Worm (Caenorhabditis elegans) whole organism, L3 larva: ENCODE measurements around the gene lgc-44.

ENCODE experiments used
- R02D3.7 ChIP-seq: fragments of 150-350 bp; optimal IDR thresholded peaks from 2 replicates; lab custom pipeline; 2014; ENCODE audit warnings: missing biosample characterization, missing genetic modification characterization
- aly-2 ChIP-seq: fragments of 150-350 bp; optimal IDR thresholded peaks from 2 replicates; lab custom pipeline; 2014; ENCODE audit warnings: missing biosample characterization, missing genetic modification characterization
- ama-1 ChIP-seq: fragments of 150-350 bp; optimal IDR thresholded peaks from 2 replicates; lab custom pipeline; 2018
- ceh-16 ChIP-seq: sonication (generic microtip); optimal IDR thresholded peaks from 2 replicates; lab custom pipeline; 2017; ENCODE audit warnings: missing biosample characterization, missing genetic modification characterization
- ceh-82 ChIP-seq: fragments of 150-350 bp; optimal IDR thresholded peaks from 2 replicates; lab custom pipeline; 2014; ENCODE audit warnings: missing biosample characterization, missing genetic modification characterization
- ceh-9 ChIP-seq: sonication (generic microtip); optimal IDR thresholded peaks from 2 replicates; lab custom pipeline; 2018; ENCODE audit warnings: missing biosample characterization, missing genetic modification characterization
- daf-12 ChIP-seq: fragments of 150-350 bp; optimal IDR thresholded peaks from 2 replicates; lab custom pipeline; 2014; ENCODE audit warnings: missing biosample characterization, missing genetic modification reagents, missing genetic modification characterization
- egl-27 ChIP-seq: sonication (generic microtip); optimal IDR thresholded peaks from 4 replicates; lab custom pipeline; 2017; ENCODE audit warnings: missing biosample characterization, missing genetic modification reagents, missing genetic modification characterization
- elt-2 ChIP-seq: sonication (generic microtip); optimal IDR thresholded peaks from 2 replicates; lab custom pipeline; 2016; ENCODE audit warnings: missing genetic modification reagents, mild to moderate bottlenecking, missing genetic modification characterization, missing compliant biosample characterization
- fkh-10 ChIP-seq: sonication (generic microtip); optimal IDR thresholded peaks from 2 replicates; lab custom pipeline; 2017; ENCODE audit warnings: missing biosample characterization, missing genetic modification reagents, missing genetic modification characterization
- fkh-2 ChIP-seq: fragments of 150-350 bp; optimal IDR thresholded peaks from 2 replicates; lab custom pipeline; 2014; ENCODE audit warnings: missing biosample characterization, missing genetic modification reagents, missing genetic modification characterization
- fos-1 ChIP-seq: fragments of 150-350 bp; optimal IDR thresholded peaks from 2 replicates; lab custom pipeline; 2014; ENCODE audit warnings: missing biosample characterization, missing genetic modification characterization
- hmg-11 ChIP-seq: sonication (generic microtip); optimal IDR thresholded peaks from 2 replicates; lab custom pipeline; 2016; ENCODE audit warnings: missing genetic modification characterization, missing compliant biosample characterization
- jun-1 ChIP-seq: fragments of 150-350 bp; optimal IDR thresholded peaks from 2 replicates; lab custom pipeline; 2014; ENCODE audit warnings: missing biosample characterization, missing genetic modification reagents, missing genetic modification characterization
- lin-15B ChIP-seq: fragments of 150-350 bp; optimal IDR thresholded peaks from 2 replicates; lab custom pipeline; 2014; ENCODE audit warnings: missing biosample characterization, missing genetic modification characterization
- lin-39 ChIP-seq: fragments of 150-350 bp; optimal IDR thresholded peaks from 2 replicates; lab custom pipeline; 2018; ENCODE audit warnings: missing biosample characterization, missing genetic modification reagents, missing genetic modification characterization
- lsy-12 ChIP-seq: sonication (generic microtip); optimal IDR thresholded peaks from 2 replicates; lab custom pipeline; 2016; ENCODE audit warnings: mild to moderate bottlenecking, missing genetic modification characterization, missing compliant biosample characterization
- mml-1 ChIP-seq: fragments of 150-350 bp; sonication (generic microtip); optimal IDR thresholded peaks from 3 replicates; lab custom pipeline; 2014; ENCODE audit warnings: missing biosample characterization, missing genetic modification characterization
- nhr-11 ChIP-seq: fragments of 150-350 bp; optimal IDR thresholded peaks from 2 replicates; lab custom pipeline; 2014; ENCODE audit warnings: missing biosample characterization, missing genetic modification characterization
- nhr-12 ChIP-seq: fragments of 150-350 bp; optimal IDR thresholded peaks from 2 replicates; lab custom pipeline; 2014; ENCODE audit warnings: missing biosample characterization, missing genetic modification characterization
- nhr-23 ChIP-seq: fragments of 150-350 bp; optimal IDR thresholded peaks from 2 replicates; lab custom pipeline; 2014; ENCODE audit warnings: missing biosample characterization, missing genetic modification reagents, missing genetic modification characterization
- nhr-25 ChIP-seq: sonication (generic microtip); optimal IDR thresholded peaks from 2 replicates; lab custom pipeline; 2017; ENCODE audit warnings: missing biosample characterization, missing genetic modification characterization
- nhr-28 ChIP-seq: fragments of 150-350 bp; optimal IDR thresholded peaks from 2 replicates; lab custom pipeline; 2014; ENCODE audit warnings: missing biosample characterization, missing genetic modification characterization
- nhr-67 ChIP-seq: fragments of 150-350 bp; optimal IDR thresholded peaks from 2 replicates; lab custom pipeline; 2014; ENCODE audit warnings: missing biosample characterization, missing genetic modification characterization
- nhr-76 ChIP-seq: fragments of 150-350 bp; sonication (generic microtip); optimal IDR thresholded peaks from 5 replicates; lab custom pipeline; 2014; ENCODE audit warnings: missing biosample characterization, missing genetic modification characterization
- nhr-77 ChIP-seq: fragments of 150-350 bp; optimal IDR thresholded peaks from 2 replicates; lab custom pipeline; 2014; ENCODE audit warnings: missing biosample characterization, missing genetic modification characterization
- pha-4 ChIP-seq: fragments of 150-350 bp; optimal IDR thresholded peaks from 2 replicates; lab custom pipeline; 2014; ENCODE audit warnings: missing biosample characterization, missing genetic modification reagents, missing genetic modification characterization
- pqm-1 ChIP-seq: fragments of 150-350 bp; optimal IDR thresholded peaks from 2 replicates; lab custom pipeline; 2017; ENCODE audit warnings: missing biosample characterization, missing genetic modification characterization, inconsistent platforms
- sea-2 ChIP-seq: fragments of 150-350 bp; sonication (generic microtip); optimal IDR thresholded peaks from 4 replicates; lab custom pipeline; 2014; ENCODE audit warnings: missing biosample characterization, missing genetic modification reagents, missing genetic modification characterization
- tbx-2 ChIP-seq: sonication (generic microtip); optimal IDR thresholded peaks from 2 replicates; lab custom pipeline; 2016; ENCODE audit warnings: mild to moderate bottlenecking, missing genetic modification characterization, missing compliant biosample characterization
- unc-39 ChIP-seq: sonication (generic microtip); optimal IDR thresholded peaks from 4 replicates; lab custom pipeline; 2017; ENCODE audit warnings: missing biosample characterization, missing genetic modification characterization
- unc-62 ChIP-seq: fragments of 150-350 bp; sonication (generic microtip); optimal IDR thresholded peaks from 4 replicates; lab custom pipeline; 2014; ENCODE audit warnings: missing biosample characterization, missing genetic modification reagents, missing genetic modification characterization
- ztf-11 ChIP-seq: fragments of 150-350 bp; optimal IDR thresholded peaks from 2 replicates; lab custom pipeline; 2014; ENCODE audit warnings: missing biosample characterization, missing genetic modification characterization

Gene lgc-44

DNA sequence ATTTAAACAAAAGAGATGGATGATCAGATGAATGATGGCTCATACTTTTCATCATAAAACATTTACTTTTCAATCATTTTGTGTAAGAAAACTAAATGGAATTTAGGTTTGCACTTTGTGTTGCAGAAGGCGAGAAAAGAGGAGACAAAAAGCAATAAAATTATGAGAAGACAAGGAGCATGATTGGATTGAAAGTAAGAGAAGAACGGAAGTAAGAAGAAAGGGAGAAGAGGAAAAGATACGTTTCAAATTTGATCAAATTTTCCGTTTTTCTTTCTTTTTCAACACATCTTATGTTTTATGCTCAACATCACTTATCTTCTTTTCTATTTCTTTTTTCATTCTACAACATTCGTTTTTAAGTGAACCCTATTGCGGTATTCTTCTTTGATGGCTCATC is 32.3 kb upstream of the lgc-44 start:
- TF ChIP-seq fkh-10 (GFP tag; lab: Kevin White, UChicago) (peak; percentile 86), pqm-1 (no peak)
- TF ChIP-seq, all 47 proteins: peak for 1

DNA sequence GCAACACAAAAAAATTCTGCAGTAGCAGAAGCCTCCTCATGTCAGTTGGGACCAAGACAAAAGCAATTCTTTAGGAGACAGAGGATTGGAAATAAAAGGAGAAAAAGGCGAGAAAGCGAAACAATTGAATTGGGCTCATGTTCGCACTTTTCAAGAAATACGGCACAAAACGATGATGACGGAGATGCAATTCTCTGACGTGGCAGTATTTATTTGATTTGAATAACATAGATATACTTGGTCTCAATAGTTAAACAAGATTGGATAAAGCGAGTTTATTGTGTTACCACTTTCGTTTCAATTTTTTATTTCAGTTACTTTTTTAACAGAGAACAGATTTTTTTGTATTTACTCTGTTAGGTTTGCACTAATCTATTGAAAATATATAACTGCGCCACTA is 25.1 kb upstream of the lgc-44 start:
- TF ChIP-seq ama-1 (lab: Kevin White, UChicago) (no peak), fkh-10 (GFP tag; lab: Kevin White, UChicago) (peak; percentile 84)

DNA sequence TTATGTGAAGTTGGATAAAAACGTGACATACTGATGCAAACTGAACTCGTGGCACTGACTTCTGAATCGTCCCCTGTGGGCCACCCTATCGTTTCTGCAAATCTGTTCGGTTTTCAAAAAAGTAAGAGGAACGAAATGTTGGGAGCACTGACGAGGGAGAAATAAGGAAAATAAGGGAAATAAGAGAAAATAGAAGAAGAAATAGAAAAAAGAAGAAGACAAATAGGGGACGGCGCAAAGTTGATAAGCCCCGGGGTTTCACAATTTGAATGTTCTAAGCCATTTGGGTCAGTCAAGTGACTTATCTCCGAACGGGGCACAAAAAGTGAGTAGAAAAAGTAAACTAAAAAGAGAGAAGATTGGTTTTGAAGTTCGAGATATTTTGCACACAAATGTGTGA is 23.2 kb upstream of the lgc-44 start, which contains the start of gene W05E10.5:
TSS of gene W05E10.5 (minus strand) at position 101 of the 400 bp plus-strand sequence.
- TF ChIP-seq ceh-16 (tag; lab: Kevin White, UChicago) = no peak
- no peak for TF ChIP-seq unc-39 (tag; lab: Kevin White, UChicago)
- TF ChIP-seq egl-27 (tag; lab: Kevin White, UChicago) = no peak
- no peak for TF ChIP-seq R02D3.7
- no peak for TF ChIP-seq ceh-82 (tag; lab: Kevin White, UChicago)
- TF ChIP-seq nhr-76 = no peak
- TF ChIP-seq ceh-9 (tag; lab: Kevin White, UChicago) = no peak
- TF ChIP-seq lin-15B (tag; lab: Kevin White, UChicago) = no peak
- no peak for TF ChIP-seq pha-4 (tag; lab: Kevin White, UChicago)
- TF ChIP-seq mml-1 (tag; lab: Kevin White, UChicago) = no peak
- no peak for TF ChIP-seq aly-2 (tag; lab: Kevin White, UChicago)
- TF ChIP-seq sea-2 (GFP tag; lab: Kevin White, UChicago) = no peak
- TF ChIP-seq ama-1 (lab: Kevin White, UChicago) = no peak
- TF ChIP-seq nhr-11 = no peak
- no peak for TF ChIP-seq daf-12 (tag; lab: Kevin White, UChicago)
- no peak for TF ChIP-seq lin-39
- no peak for TF ChIP-seq nhr-28 (tag; lab: Kevin White, UChicago)
- TF ChIP-seq unc-62 (GFP tag; lab: Kevin White, UChicago) = no peak
- no peak for TF ChIP-seq jun-1 (tag; lab: Kevin White, UChicago)
- TF ChIP-seq nhr-12 (tag; lab: Kevin White, UChicago) = no peak

ce11 chrV:11691553-11691952 is 19.2 kb upstream of the lgc-44 start, which contains the start of gene W05E10.1:
Gene W05E10.1, minus strand, starts transcription at chrV:11691691.
- TF ChIP-seq daf-12 (tag; lab: Kevin White, UChicago) (no peak), ceh-9 (tag; lab: Kevin White, UChicago) (no peak), tbx-2 (tag; lab: Kevin White, UChicago) (no peak), pqm-1 (peak; percentile 52), lin-39 (no peak), hmg-11 (tag; lab: Kevin White, UChicago) (no peak), aly-2 (tag; lab: Kevin White, UChicago) (no peak), mml-1 (tag; lab: Kevin White, UChicago) (no peak), nhr-25 (tag; lab: Kevin White, UChicago) (no peak), nhr-23 (tag; lab: Kevin White, UChicago) (no peak), nhr-76 (no peak), lsy-12 (tag; lab: Kevin White, UChicago) (no peak), lin-15B (tag; lab: Kevin White, UChicago) (no peak), elt-2 (peak; percentile 69), pha-4 (tag; lab: Kevin White, UChicago) (no peak), nhr-77 (tag; lab: Kevin White, UChicago) (no peak)

DNA sequence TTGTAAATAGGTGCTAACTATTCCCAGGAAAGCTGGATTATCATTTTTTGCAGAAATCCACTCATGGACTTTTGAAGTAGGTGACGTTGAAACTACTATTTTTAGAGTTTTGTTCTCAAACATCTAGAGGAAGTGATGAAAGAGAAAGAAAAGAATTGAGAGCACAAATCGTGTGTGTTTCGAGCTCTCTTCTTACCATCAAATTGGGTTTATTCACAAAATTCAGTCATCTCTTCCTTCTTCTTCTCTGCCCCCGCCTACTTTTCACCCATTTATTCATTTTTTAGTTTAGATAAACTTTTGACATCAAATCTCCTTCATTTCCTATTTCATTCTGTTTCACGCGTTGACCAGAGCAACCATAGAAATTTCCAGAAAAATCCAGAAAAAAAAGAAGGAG is 14.5 kb upstream of the lgc-44 start, which contains the start of gene W05E10.2:
TSS of gene W05E10.2 (plus strand) at position 301 of the 400 bp plus-strand sequence.
- TF ChIP-seq lsy-12 (tag; lab: Kevin White, UChicago) (no peak), ceh-82 (tag; lab: Kevin White, UChicago) (no peak), ztf-11 (no peak), lin-15B (tag; lab: Kevin White, UChicago) (no peak), nhr-12 (tag; lab: Kevin White, UChicago) (no peak), fos-1 (tag; lab: Kevin White, UChicago) (no peak), nhr-67 (tag; lab: Kevin White, UChicago) (no peak), mml-1 (tag; lab: Kevin White, UChicago) (no peak), fkh-2 (tag; lab: Kevin White, UChicago) (no peak), ama-1 (lab: Kevin White, UChicago) (no peak), aly-2 (tag; lab: Kevin White, UChicago) (no peak), nhr-25 (tag; lab: Kevin White, UChicago) (no peak)
